Worm (Caenorhabditis elegans) whole organism, mixed stage, embryonic: ENCODE measurements around the gene Y66A7A.7.

ENCODE experiments used
- M03D4.4 ChIP-seq: sonication (generic microtip); optimal IDR thresholded peaks from 2 replicates; lab custom pipeline; 2017; ENCODE audit warnings: mild to moderate bottlenecking, missing genetic modification characterization, missing compliant biosample characterization
- bed-3 ChIP-seq: fragments of 200-800 bp; sonication (Bioruptor generic); optimal IDR thresholded peaks from 3 replicates; lab custom pipeline; 2018; ENCODE audit warnings: mild to moderate bottlenecking, missing genetic modification characterization, moderate library complexity, missing compliant biosample characterization
- blmp-1 ChIP-seq: fragments of 150-350 bp; optimal IDR thresholded peaks from 2 replicates; lab custom pipeline; 2014; ENCODE audit warnings: missing biosample characterization, missing genetic modification characterization
- ceh-43 ChIP-seq: fragments of 200-800 bp; sonication (Bioruptor generic); optimal IDR thresholded peaks from 2 replicates; lab custom pipeline; 2018; ENCODE audit warnings: mild to moderate bottlenecking, missing genetic modification characterization, moderate library complexity, missing compliant biosample characterization
- ceh-83 ChIP-seq: fragments of 200-800 bp; sonication (Bioruptor generic); optimal IDR thresholded peaks from 2 replicates; lab custom pipeline; 2018; ENCODE audit warnings: mild to moderate bottlenecking, missing genetic modification characterization, missing compliant biosample characterization
- ces-1 ChIP-seq: fragments of 150-350 bp; optimal IDR thresholded peaks from 2 replicates; lab custom pipeline; 2014; ENCODE audit warnings: missing biosample characterization, missing genetic modification reagents, missing genetic modification characterization
- cnd-1 ChIP-seq: fragments of 200-800 bp; sonication (Bioruptor generic); optimal IDR thresholded peaks from 2 replicates; lab custom pipeline; 2018; ENCODE audit warnings: mild to moderate bottlenecking, missing genetic modification characterization, missing compliant biosample characterization
- drap-1 ChIP-seq: fragments of 200-800 bp; sonication (Bioruptor generic); optimal IDR thresholded peaks from 3 replicates; lab custom pipeline; 2018; ENCODE audit warnings: mild to moderate bottlenecking, missing genetic modification characterization, missing compliant biosample characterization
- elt-3 ChIP-seq: fragments of 150-350 bp; optimal IDR thresholded peaks from 2 replicates; lab custom pipeline; 2014; ENCODE audit warnings: missing biosample characterization, missing genetic modification characterization
- flh-1 ChIP-seq: fragments of 200-800 bp; sonication (Bioruptor generic); optimal IDR thresholded peaks from 2 replicates; lab custom pipeline; 2018; ENCODE audit warnings: mild to moderate bottlenecking, missing genetic modification characterization, moderate library complexity, missing compliant biosample characterization
- ham-2 ChIP-seq: fragments of 200-800 bp; sonication (Bioruptor generic); optimal IDR thresholded peaks from 2 replicates; lab custom pipeline; 2018; ENCODE audit warnings: mild to moderate bottlenecking, missing genetic modification characterization, missing compliant biosample characterization
- hlh-1 ChIP-seq: fragments of 150-350 bp; optimal IDR thresholded peaks from 2 replicates; lab custom pipeline; 2014; ENCODE audit warnings: missing biosample characterization, missing genetic modification reagents, missing genetic modification characterization
- lin-32 ChIP-seq: fragments of 200-800 bp; sonication (Bioruptor generic); optimal IDR thresholded peaks from 2 replicates; lab custom pipeline; 2018; ENCODE audit warnings: mild to moderate bottlenecking, missing genetic modification characterization, missing compliant biosample characterization
- lsy-2 ChIP-seq: fragments of 150-350 bp; optimal IDR thresholded peaks from 2 replicates; lab custom pipeline; 2014; ENCODE audit warnings: missing biosample characterization, missing genetic modification characterization
- mab-5 ChIP-seq: fragments of 150-350 bp; optimal IDR thresholded peaks from 2 replicates; lab custom pipeline; 2014; ENCODE audit warnings: missing biosample characterization, missing genetic modification characterization
- mep-1 ChIP-seq: fragments of 150-350 bp; optimal IDR thresholded peaks from 2 replicates; lab custom pipeline; 2017; ENCODE audit warnings: missing biosample characterization, missing genetic modification reagents, missing genetic modification characterization, inconsistent platforms
- nhr-12 ChIP-seq: fragments of 150-350 bp; optimal IDR thresholded peaks from 2 replicates; lab custom pipeline; 2014; ENCODE audit warnings: missing biosample characterization, missing genetic modification characterization
- nhr-2 ChIP-seq: fragments of 150-350 bp; optimal IDR thresholded peaks from 2 replicates; lab custom pipeline; 2014; ENCODE audit warnings: missing biosample characterization, missing genetic modification characterization
- nhr-28 ChIP-seq: fragments of 150-350 bp; optimal IDR thresholded peaks from 2 replicates; lab custom pipeline; 2014; ENCODE audit warnings: missing biosample characterization, missing genetic modification characterization
- nhr-76 ChIP-seq: sonication (generic microtip); optimal IDR thresholded peaks from 2 replicates; lab custom pipeline; 2017; ENCODE audit warnings: missing biosample characterization, missing genetic modification characterization
- pha-4 ChIP-seq: fragments of 150-350 bp; optimal IDR thresholded peaks from 2 replicates; lab custom pipeline; 2018; ENCODE audit warnings: missing biosample characterization, missing genetic modification reagents, missing genetic modification characterization
- sem-2 ChIP-seq: fragments of 200-800 bp; sonication (Bioruptor generic); optimal IDR thresholded peaks from 2 replicates; lab custom pipeline; 2018; ENCODE audit warnings: mild to moderate bottlenecking, missing genetic modification characterization, missing compliant biosample characterization
- snpc-4 ChIP-seq: fragments of 150-350 bp; optimal IDR thresholded peaks from 2 replicates; lab custom pipeline; 2014; ENCODE audit warnings: missing biosample characterization, missing genetic modification characterization
- sptf-1 ChIP-seq: sonication (generic microtip); optimal IDR thresholded peaks from 2 replicates; lab custom pipeline; 2017; ENCODE audit warnings: mild to moderate bottlenecking, missing genetic modification characterization, moderate library complexity, missing compliant biosample characterization
- tbx-8 ChIP-seq: fragments of 200-800 bp; sonication (Bioruptor generic); optimal IDR thresholded peaks from 2 replicates; lab custom pipeline; 2018; ENCODE audit warnings: mild to moderate bottlenecking, missing genetic modification characterization, moderate library complexity, missing compliant biosample characterization
- unc-39 ChIP-seq: fragments of 150-350 bp; optimal IDR thresholded peaks from 2 replicates; lab custom pipeline; 2014; ENCODE audit warnings: missing biosample characterization, missing genetic modification characterization
- unc-62 ChIP-seq: fragments of 150-350 bp; optimal IDR thresholded peaks from 2 replicates; lab custom pipeline; 2014; ENCODE audit warnings: missing biosample characterization, missing genetic modification reagents, missing genetic modification characterization
- zip-8 ChIP-seq: fragments of 150-350 bp; optimal IDR thresholded peaks from 2 replicates; lab custom pipeline; 2014; ENCODE audit warnings: missing biosample characterization, missing genetic modification characterization
- ztf-11 ChIP-seq: fragments of 150-350 bp; optimal IDR thresholded peaks from 2 replicates; lab custom pipeline; 2014; ENCODE audit warnings: missing biosample characterization, missing genetic modification characterization

Gene Y66A7A.7

ce11 chrIII:11592096-11592495 lies 37.2 kb downstream of the Y66A7A.7 start:
- TF ChIP-seq nhr-28 (tag; lab: Kevin White, UChicago) (no peak), snpc-4 (no peak), M03D4.4 (no peak), drap-1 (no peak), lin-32 (GFP tag; lab: Kevin White, UChicago) (no peak), blmp-1 (tag; lab: Kevin White, UChicago) (no peak), ceh-83 (no peak), pha-4 (no peak), mep-1 (tag; lab: Kevin White, UChicago) (no peak), nhr-2 (tag; lab: Kevin White, UChicago) (no peak)

DNA sequence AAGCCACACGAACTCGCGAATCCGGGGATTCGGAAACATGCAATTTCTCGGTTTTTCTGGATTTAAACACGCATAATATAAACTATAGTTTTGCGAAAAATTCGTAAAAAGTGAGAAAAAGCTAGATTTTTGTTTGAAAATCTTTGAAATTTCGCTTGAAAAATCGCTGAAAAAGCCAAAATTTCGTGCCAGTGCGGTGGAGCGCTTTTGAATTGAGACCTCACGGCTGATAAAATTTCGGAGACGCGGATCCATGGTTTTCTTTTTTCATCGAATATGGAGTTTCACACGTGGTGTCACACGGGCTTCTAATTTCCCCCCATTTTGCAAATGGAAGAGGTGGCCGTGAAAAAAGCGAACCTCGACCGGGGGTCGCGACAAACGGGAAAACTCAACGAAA lies 39.0 kb downstream of the Y66A7A.7 start:
- no peak for TF ChIP-seq lin-32 (GFP tag; lab: Kevin White, UChicago)
- TF ChIP-seq flh-1 (GFP tag; lab: Kevin White, UChicago) = no peak
- TF ChIP-seq bed-3 = no peak
- no peak for TF ChIP-seq mab-5 (tag; lab: Kevin White, UChicago)
- TF ChIP-seq ham-2 (GFP tag; lab: Kevin White, UChicago) = no peak
- no peak for TF ChIP-seq zip-8 (tag; lab: Kevin White, UChicago)
- TF ChIP-seq cnd-1 (tag; lab: Kevin White, UChicago) = no peak
- no peak for TF ChIP-seq sptf-1 (tag; lab: Kevin White, UChicago)
- TF ChIP-seq ztf-11 (tag; lab: Kevin White, UChicago) = no peak
- TF ChIP-seq tbx-8 (GFP tag; lab: Kevin White, UChicago) = no peak
- no peak for TF ChIP-seq unc-62 (GFP tag; lab: Kevin White, UChicago)
- TF ChIP-seq blmp-1 (tag; lab: Kevin White, UChicago) = no peak
- TF ChIP-seq mep-1 (tag; lab: Kevin White, UChicago) = no peak
- no peak for TF ChIP-seq nhr-12 (tag; lab: Kevin White, UChicago)
- TF ChIP-seq sem-2 = no peak

- TF ChIP-seq ceh-83 (no peak), zip-8 (tag; lab: Kevin White, UChicago) (no peak), elt-3 (tag; lab: Kevin White, UChicago) (no peak), flh-1 (GFP tag; lab: Kevin White, UChicago) (no peak), ceh-43 (no peak), lsy-2 (no peak), sptf-1 (tag; lab: Kevin White, UChicago) (no peak), ham-2 (GFP tag; lab: Kevin White, UChicago) (no peak), unc-39 (no peak), bed-3 (no peak), snpc-4 (no peak), nhr-12 (tag; lab: Kevin White, UChicago) (no peak), M03D4.4 (no peak)
Measured at ce11 chrIII:11589311-11589710, 39.9 kb downstream of the Y66A7A.7 start.

- no peak for TF ChIP-seq hlh-1
- TF ChIP-seq ham-2 (GFP tag; lab: Kevin White, UChicago) = no peak
- no peak for TF ChIP-seq nhr-28 (tag; lab: Kevin White, UChicago)
- TF ChIP-seq ces-1 (GFP tag; lab: Kevin White, UChicago) = no peak
- TF ChIP-seq nhr-2 (tag; lab: Kevin White, UChicago) = no peak
- no peak for TF ChIP-seq mep-1 (tag; lab: Kevin White, UChicago)
- no peak for TF ChIP-seq ceh-83
- TF ChIP-seq sem-2 = no peak
- TF ChIP-seq bed-3 = no peak
- TF ChIP-seq pha-4 = no peak
- TF ChIP-seq unc-62 (GFP tag; lab: Kevin White, UChicago) = no peak
- TF ChIP-seq unc-39 = no peak
- no peak for TF ChIP-seq sptf-1 (tag; lab: Kevin White, UChicago)
- no peak for TF ChIP-seq flh-1 (GFP tag; lab: Kevin White, UChicago)
- no peak for TF ChIP-seq mab-5 (tag; lab: Kevin White, UChicago)
- TF ChIP-seq zip-8 (tag; lab: Kevin White, UChicago) = no peak
- TF ChIP-seq tbx-8 (GFP tag; lab: Kevin White, UChicago) = no peak
- no peak for TF ChIP-seq nhr-12 (tag; lab: Kevin White, UChicago)
- TF ChIP-seq, all 35 proteins: peak for 0
Measured at ce11 chrIII:11588911-11589310, 40.3 kb downstream of the Y66A7A.7 start, which contains the start of gene Y66D12A.3. Y66D12A.3 (plus strand) TSS chrIII:11589211.

- TF ChIP-seq zip-8 (tag; lab: Kevin White, UChicago) = no peak
Measured at ce11 chrIII:11582569-11582968, 46.7 kb downstream of the Y66A7A.7 start.

DNA sequence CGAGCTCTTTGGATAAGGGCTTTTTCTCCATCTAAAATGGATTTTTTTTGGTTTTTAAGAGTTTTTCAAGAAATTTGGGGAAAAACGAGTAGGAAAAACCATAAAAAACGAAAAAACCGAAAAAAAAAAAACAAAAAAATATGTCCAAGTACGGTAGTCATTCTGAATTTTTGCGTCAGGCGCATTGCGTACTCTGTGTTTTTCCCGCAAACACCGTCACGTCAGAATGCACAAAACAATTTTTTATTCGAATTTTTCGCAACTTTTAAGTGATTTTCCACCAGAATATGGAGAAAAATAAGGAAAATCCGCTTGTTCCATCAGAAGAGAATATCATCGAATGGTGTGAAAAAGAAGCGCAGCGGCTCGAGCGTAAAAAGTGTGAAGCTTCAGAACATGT lies 47.9 kb downstream of the Y66A7A.7 start, which contains the start of the genes Y66D12A.6 and ceh-92:
Gene Y66D12A.6 (minus strand): TSS at position 31 of the 400 bp plus-strand sequence.
Gene ceh-92 (plus strand): TSS at position 229 of the 400 bp plus-strand sequence.
- TF ChIP-seq lin-32 (GFP tag; lab: Kevin White, UChicago) (no peak), nhr-76 (tag; lab: Kevin White, UChicago) (no peak), hlh-1 (no peak), sem-2 (no peak), flh-1 (GFP tag; lab: Kevin White, UChicago) (no peak), drap-1 (no peak), sptf-1 (tag; lab: Kevin White, UChicago) (no peak)
